Worm (Caenorhabditis elegans) whole organism, late embryonic: ENCODE results near the gene F28A12.3.

Experiments used
- C08G9.2 ChIP-seq: sonication (generic microtip); optimal IDR thresholded peaks from 2 replicates; lab custom pipeline; 2016; ENCODE audit warnings: mild to moderate bottlenecking, missing genetic modification characterization, moderate library complexity, missing compliant biosample characterization
- C38D4.7 ChIP-seq: fragments of 200-800 bp; sonication (Bioruptor generic); optimal IDR thresholded peaks from 2 replicates; lab custom pipeline; 2018; ENCODE audit warnings: mild to moderate bottlenecking, missing genetic modification characterization, moderate library complexity, missing compliant biosample characterization
- F13H6.1 ChIP-seq: sonication (generic microtip); optimal IDR thresholded peaks from 2 replicates; lab custom pipeline; 2016; ENCODE audit warnings: missing genetic modification characterization, missing compliant biosample characterization
- T23F11.4 ChIP-seq: fragments of 200-800 bp; sonication (Bioruptor generic); optimal IDR thresholded peaks from 2 replicates; lab custom pipeline; 2018; ENCODE audit warnings: mild to moderate bottlenecking, missing genetic modification characterization, missing compliant biosample characterization
- ahr-1 ChIP-seq: sonication (generic microtip); optimal IDR thresholded peaks from 2 replicates; lab custom pipeline; 2016; ENCODE audit warnings: missing genetic modification characterization, missing compliant biosample characterization
- ama-1 ChIP-seq: fragments of 150-350 bp; optimal IDR thresholded peaks from 2 replicates; lab custom pipeline; 2014
- ceh-18 ChIP-seq: sonication (generic microtip); optimal IDR thresholded peaks from 2 replicates; lab custom pipeline; 2016; ENCODE audit warnings: missing genetic modification characterization, missing compliant biosample characterization
- ceh-19 ChIP-seq: fragments of 200-800 bp; sonication (Bioruptor generic); optimal IDR thresholded peaks from 2 replicates; lab custom pipeline; 2018; ENCODE audit warnings: mild to moderate bottlenecking, missing genetic modification characterization, missing compliant biosample characterization
- ceh-2 ChIP-seq: sonication (generic microtip); optimal IDR thresholded peaks from 2 replicates; lab custom pipeline; 2016; ENCODE audit warnings: missing genotype, missing genetic modification characterization, missing compliant biosample characterization
- ceh-22 ChIP-seq: sonication (generic microtip); optimal IDR thresholded peaks from 2 replicates; lab custom pipeline; 2017; ENCODE audit warnings: missing biosample characterization, missing genetic modification characterization
- ceh-31 ChIP-seq: sonication (generic microtip); optimal IDR thresholded peaks from 2 replicates; lab custom pipeline; 2016; ENCODE audit warnings: missing genetic modification characterization, missing compliant biosample characterization
- ceh-34 ChIP-seq: sonication (generic microtip); optimal IDR thresholded peaks from 2 replicates; lab custom pipeline; 2016; ENCODE audit warnings: mild to moderate bottlenecking, missing genetic modification characterization, missing compliant biosample characterization
- ceh-48 ChIP-seq: sonication (generic microtip); optimal IDR thresholded peaks from 2 replicates; lab custom pipeline; 2016; ENCODE audit warnings: missing genetic modification characterization, inconsistent platforms, missing compliant biosample characterization
- ceh-6 ChIP-seq: fragments of 200-800 bp; sonication (Bioruptor generic); optimal IDR thresholded peaks from 2 replicates; lab custom pipeline; 2018; ENCODE audit warnings: mild to moderate bottlenecking, missing genetic modification characterization, missing compliant biosample characterization
- che-1 ChIP-seq: sonication (generic microtip); optimal IDR thresholded peaks from 2 replicates; lab custom pipeline; 2016; ENCODE audit warnings: mild to moderate bottlenecking, missing genetic modification characterization, missing compliant biosample characterization
- dmd-4 ChIP-seq: sonication (generic microtip); optimal IDR thresholded peaks from 2 replicates; lab custom pipeline; 2016; ENCODE audit warnings: borderline replicate concordance, missing genetic modification characterization, missing compliant biosample characterization
- elt-2 ChIP-seq: sonication (generic microtip); optimal IDR thresholded peaks from 2 replicates; lab custom pipeline; 2016; ENCODE audit warnings: missing genetic modification reagents, missing genetic modification characterization, missing compliant biosample characterization
- elt-4 ChIP-seq: sonication (generic microtip); optimal IDR thresholded peaks from 2 replicates; lab custom pipeline; 2016; ENCODE audit warnings: missing genetic modification characterization, missing compliant biosample characterization
- ets-4 ChIP-seq: sonication (generic microtip); optimal IDR thresholded peaks from 2 replicates; lab custom pipeline; 2016; ENCODE audit warnings: missing genetic modification characterization, missing compliant biosample characterization
- eyg-1 ChIP-seq: sonication (generic microtip); optimal IDR thresholded peaks from 2 replicates; lab custom pipeline; 2016; ENCODE audit warnings: missing genotype, missing genetic modification characterization, missing compliant biosample characterization
- fkh-10 ChIP-seq: fragments of 150-350 bp; optimal IDR thresholded peaks from 2 replicates; lab custom pipeline; 2014; ENCODE audit warnings: missing biosample characterization, missing genetic modification reagents, missing genetic modification characterization
- fkh-6 ChIP-seq: sonication (generic microtip); optimal IDR thresholded peaks from 2 replicates; lab custom pipeline; 2016; ENCODE audit warnings: missing genetic modification characterization, missing compliant biosample characterization
- gmeb-2 ChIP-seq: sonication (generic microtip); optimal IDR thresholded peaks from 2 replicates; lab custom pipeline; 2016; ENCODE audit warnings: missing genetic modification characterization, inconsistent platforms, missing compliant biosample characterization
- hlh-13 ChIP-seq: fragments of 200-800 bp; sonication (Bioruptor generic); optimal IDR thresholded peaks from 2 replicates; lab custom pipeline; 2018; ENCODE audit warnings: mild to moderate bottlenecking, missing genetic modification characterization, missing compliant biosample characterization
- hlh-15 ChIP-seq: sonication (generic microtip); optimal IDR thresholded peaks from 2 replicates; lab custom pipeline; 2016; ENCODE audit warnings: missing genetic modification characterization, missing compliant biosample characterization
- hlh-6 ChIP-seq: sonication (generic microtip); optimal IDR thresholded peaks from 2 replicates; lab custom pipeline; 2016; ENCODE audit warnings: missing genotype, missing genetic modification characterization, missing compliant biosample characterization
- hlh-8 ChIP-seq: sonication (generic microtip); optimal IDR thresholded peaks from 2 replicates; lab custom pipeline; 2016; ENCODE audit warnings: missing genotype, missing genetic modification characterization, missing compliant biosample characterization
- lim-6 ChIP-seq: sonication (generic microtip); optimal IDR thresholded peaks from 2 replicates; lab custom pipeline; 2016; ENCODE audit warnings: missing genetic modification characterization, missing compliant biosample characterization
- lin-11 ChIP-seq: fragments of 200-800 bp; sonication (Bioruptor generic); optimal IDR thresholded peaks from 2 replicates; lab custom pipeline; 2018; ENCODE audit warnings: mild to moderate bottlenecking, missing genetic modification characterization, missing compliant biosample characterization
- madf-2 ChIP-seq: sonication (generic microtip); optimal IDR thresholded peaks from 2 replicates; lab custom pipeline; 2017; ENCODE audit warnings: missing genetic modification characterization, missing compliant biosample characterization
- mec-3 ChIP-seq: sonication (generic microtip); optimal IDR thresholded peaks from 2 replicates; lab custom pipeline; 2016; ENCODE audit warnings: borderline replicate concordance, missing genetic modification characterization, missing compliant biosample characterization
- nhr-11 ChIP-seq: fragments of 150-350 bp; optimal IDR thresholded peaks from 2 replicates; lab custom pipeline; 2014; ENCODE audit warnings: missing biosample characterization, missing genetic modification characterization
- nhr-232 ChIP-seq: sonication (generic microtip); optimal IDR thresholded peaks from 2 replicates; lab custom pipeline; 2016; ENCODE audit warnings: missing genetic modification characterization, missing compliant biosample characterization
- odd-2 ChIP-seq: sonication (generic microtip); optimal IDR thresholded peaks from 2 replicates; lab custom pipeline; 2017; ENCODE audit warnings: antibody characterized with exemption, mild to moderate bottlenecking, missing genetic modification characterization, missing compliant biosample characterization
- pag-3 ChIP-seq: sonication (generic microtip); optimal IDR thresholded peaks from 2 replicates; lab custom pipeline; 2016; ENCODE audit warnings: missing compliant biosample characterization, missing genetic modification characterization, borderline replicate concordance
- pat-9 ChIP-seq: fragments of 200-800 bp; sonication (Bioruptor generic); optimal IDR thresholded peaks from 2 replicates; lab custom pipeline; 2018; ENCODE audit warnings: mild to moderate bottlenecking, missing genetic modification characterization, moderate library complexity, missing compliant biosample characterization
- pax-1 ChIP-seq: fragments of 150-350 bp; optimal IDR thresholded peaks from 2 replicates; lab custom pipeline; 2014; ENCODE audit warnings: missing biosample characterization, missing genetic modification characterization
- pha-4 ChIP-seq: fragments of 150-350 bp; optimal IDR thresholded peaks from 2 replicates; lab custom pipeline; 2018; ENCODE audit warnings: missing biosample characterization, missing genetic modification reagents, missing genetic modification characterization
- pqm-1 ChIP-seq: sonication (generic microtip); optimal IDR thresholded peaks from 2 replicates; lab custom pipeline; 2016; ENCODE audit warnings: missing genetic modification characterization, missing compliant biosample characterization
- pros-1 ChIP-seq: fragments of 150-350 bp; optimal IDR thresholded peaks from 2 replicates; lab custom pipeline; 2014; ENCODE audit warnings: missing biosample characterization, missing genetic modification reagents, missing genetic modification characterization
- ref-2 ChIP-seq: sonication (generic microtip); optimal IDR thresholded peaks from 2 replicates; lab custom pipeline; 2016; ENCODE audit warnings: missing genetic modification characterization, missing compliant biosample characterization
- sox-2 ChIP-seq: fragments of 200-800 bp; sonication (Bioruptor generic); IDR thresholded peaks from 2 replicates; pipeline ENCODE4 v1.3.6; 2022; ENCODE audit warnings: missing genetic modification reagents, missing genetic modification characterization, missing compliant biosample characterization
- unc-3 ChIP-seq, 2 experiments: fragments of 200-800 bp in 1 of 2; sonication (Bioruptor generic) in 1 of 2; sonication (generic microtip) in 1 of 2; conservative IDR thresholded peaks in 1 of 2; optimal IDR thresholded peaks in 1 of 2; 2 replicates each; pipeline versions ENCODE4 v1.3.6 to Lab custom; 2016 to 2022; ENCODE audit warnings: missing compliant biosample characterization in 2 of 2, missing genetic modification characterization in 2 of 2, missing genetic modification reagents in 1 of 2
- unc-42 ChIP-seq: sonication (generic microtip); optimal IDR thresholded peaks from 2 replicates; lab custom pipeline; 2016; ENCODE audit warnings: missing genotype, missing genetic modification characterization, missing compliant biosample characterization
- unc-55 ChIP-seq: sonication (generic microtip); optimal IDR thresholded peaks from 2 replicates; lab custom pipeline; 2017; ENCODE audit warnings: missing biosample characterization, missing genetic modification reagents, missing genetic modification characterization
- unc-86 ChIP-seq: sonication (generic microtip); optimal IDR thresholded peaks from 2 replicates; lab custom pipeline; 2016; ENCODE audit warnings: missing genetic modification characterization, missing compliant biosample characterization
- ztf-16 ChIP-seq: sonication (generic microtip); optimal IDR thresholded peaks from 2 replicates; lab custom pipeline; 2017; ENCODE audit warnings: missing genetic modification characterization, missing compliant biosample characterization

The F28A12.3 gene

DNA sequence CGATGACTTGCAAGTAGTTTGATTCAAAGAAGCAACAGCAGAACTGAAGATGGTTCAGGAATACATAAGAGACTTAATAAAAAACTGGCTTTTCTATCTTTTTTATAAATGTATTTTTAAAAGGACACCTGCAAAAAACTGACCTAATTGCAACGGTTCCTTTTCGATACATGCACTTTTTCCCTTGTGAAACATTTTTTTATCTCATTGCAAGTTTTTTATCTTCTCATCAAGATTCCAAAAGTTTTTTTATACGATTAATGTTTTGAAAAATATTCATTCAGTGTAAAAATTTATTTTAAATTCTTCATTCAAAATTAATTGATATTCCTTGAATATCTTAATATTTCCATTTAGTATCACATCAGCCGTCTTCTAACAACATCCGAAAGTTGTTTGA lies 5.6 kb downstream of the F28A12.3 start, which contains the start of gene oac-29:
TSS of gene oac-29 (minus strand) at position 101 of the 400 bp plus-strand sequence.
- no peak for TF ChIP-seq hlh-6 (tag; lab: Kevin White, UChicago)

DNA sequence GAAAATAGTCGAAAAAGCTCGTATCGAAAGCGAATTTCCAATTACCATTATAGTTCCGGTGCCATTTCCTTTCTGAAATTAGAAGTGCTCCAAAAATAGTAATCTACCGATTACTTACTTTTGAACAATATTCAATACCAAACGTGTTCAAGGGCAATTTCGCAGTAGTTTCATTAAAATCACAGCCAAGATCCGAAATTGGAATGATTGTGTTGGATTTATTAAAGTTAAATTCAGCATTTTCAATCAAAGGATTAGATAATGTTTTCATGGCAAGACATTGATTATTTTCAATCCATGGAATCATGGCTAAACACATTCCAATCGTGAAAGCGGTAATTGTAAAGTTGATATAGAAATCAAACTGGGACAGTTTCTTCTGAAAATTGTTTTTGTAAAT lies 8.4 kb downstream of the F28A12.3 start:
- no peak for TF ChIP-seq ceh-34 (tag; lab: Kevin White, UChicago)
- TF ChIP-seq ref-2 (tag; lab: Kevin White, UChicago) = no peak
- TF ChIP-seq sox-2 (GFP tag; lab: Robert Waterston, UW) = no peak
- no peak for TF ChIP-seq ztf-16 (tag; lab: Kevin White, UChicago)
- TF ChIP-seq fkh-10 (GFP tag; lab: Kevin White, UChicago) = no peak

ce11 chrV:8631277-8631765 lies 9.8 kb downstream of the F28A12.3 start, which contains the start of gene atg-18:
Gene atg-18 (minus strand): TSS chrV:8631327.
- TF ChIP-seq hlh-15 = peak; percentile 32
- peak; percentile 25 for TF ChIP-seq ets-4
- no peak for TF ChIP-seq ceh-48 (tag; lab: Kevin White, UChicago)
- TF ChIP-seq C38D4.7 = peak; percentile 39
- TF ChIP-seq hlh-8 = peak; percentile 56
- no peak for TF ChIP-seq hlh-13
- peak; percentile 20 for TF ChIP-seq odd-2 (tag; lab: Kevin White, UChicago)
- TF ChIP-seq T23F11.4 = no peak
- TF ChIP-seq elt-2 (tag; lab: Kevin White, UChicago) = peak; percentile 81
- no peak for TF ChIP-seq dmd-4
- peak; percentile 43 for TF ChIP-seq ztf-16 (tag; lab: Kevin White, UChicago)
- TF ChIP-seq ceh-6 (GFP tag; lab: Kevin White, UChicago) = no peak
- TF ChIP-seq F13H6.1 (tag; lab: Kevin White, UChicago) = peak; percentile 55
- TF ChIP-seq unc-86 (tag; lab: Kevin White, UChicago) = peak; percentile 63
- TF ChIP-seq mec-3 (tag; lab: Kevin White, UChicago) = no peak
- no peak for TF ChIP-seq ceh-22 (tag; lab: Kevin White, UChicago)
- TF ChIP-seq lin-11 = peak; percentile 26
- TF ChIP-seq pax-1 = no peak
- peak; percentile 23 for TF ChIP-seq madf-2 (tag; lab: Kevin White, UChicago)
- TF ChIP-seq ceh-18 (tag; lab: Kevin White, UChicago) = peak; percentile 38
- TF ChIP-seq unc-42 (tag; lab: Kevin White, UChicago) = peak; percentile 49
- TF ChIP-seq hlh-6 (tag; lab: Kevin White, UChicago) = peak; percentile 37
- no peak for TF ChIP-seq lim-6 (tag; lab: Kevin White, UChicago)
- TF ChIP-seq ceh-31 (tag; lab: Kevin White, UChicago) = peak; percentile 81
- no peak for TF ChIP-seq pha-4 (tag; lab: Kevin White, UChicago)
- peak; percentile 21 for TF ChIP-seq pat-9 (tag; lab: Kevin White, UChicago)
- peak; percentile 43 for TF ChIP-seq gmeb-2 (tag; lab: Kevin White, UChicago)
- TF ChIP-seq nhr-232 (tag; lab: Kevin White, UChicago) = peak; percentile 35
- peak; percentile 86 for TF ChIP-seq ceh-34 (tag; lab: Kevin White, UChicago)
- TF ChIP-seq nhr-11 = no peak
- TF ChIP-seq sox-2 (GFP tag; lab: Robert Waterston, UW) = no peak
- peak; percentile 17 for TF ChIP-seq fkh-6 (tag; lab: Kevin White, UChicago)
- no peak for TF ChIP-seq C08G9.2 (tag; lab: Kevin White, UChicago)
- peak; percentile 52 for TF ChIP-seq che-1
- no peak for TF ChIP-seq pag-3 (tag; lab: Kevin White, UChicago)
- TF ChIP-seq ref-2 (tag; lab: Kevin White, UChicago) = no peak
- TF ChIP-seq elt-4 (tag; lab: Kevin White, UChicago) = no peak
- TF ChIP-seq ama-1 (lab: Kevin White, UChicago) = no peak
- TF ChIP-seq pros-1 (tag; lab: Kevin White, UChicago) = no peak
- TF ChIP-seq fkh-10 (GFP tag; lab: Kevin White, UChicago) = peak; percentile 19
- no peak for TF ChIP-seq eyg-1 (tag; lab: Kevin White, UChicago)
- peak; percentile 36 for TF ChIP-seq pqm-1 (tag; lab: Kevin White, UChicago)
- TF ChIP-seq ahr-1 (tag; lab: Kevin White, UChicago) = no peak
- no peak for TF ChIP-seq unc-55
- TF ChIP-seq unc-3 (GFP tag; conservative IDR thresholded peaks at IDR 0.05; lab: Robert Waterston, UW) = no peak
- TF ChIP-seq unc-3 (tag; optimal IDR thresholded peaks at IDR 0.05; lab: Kevin White, UChicago) = peak; percentile 63
- TF ChIP-seq ceh-19 = peak; percentile 62
- TF ChIP-seq ceh-2 (tag; lab: Kevin White, UChicago) = peak; percentile 68
